Worm (Caenorhabditis elegans): ENCODE data around the gene his-41.

his-41 gene

ce11 chrV:9546860-9547269, 1.5 kb downstream of the his-41 start, which contains the start of gene his-37 (continued):
- TF ChIP-seq hlh-13 (GFP tag; optimal IDR thresholded peaks at IDR 0.05) (no peak), sox-2 (GFP tag; IDR thresholded peaks at IDR 0.05) (no peak), dve-1 (tag; optimal IDR thresholded peaks at IDR 0.05) (peak; percentile 95), pqm-1 (tag; optimal IDR thresholded peaks at IDR 0.05) (peak; percentile 76), K02D7.2 (tag; optimal IDR thresholded peaks at IDR 0.05) (no peak), ceh-18 (tag; optimal IDR thresholded peaks at IDR 0.05) (peak; percentile 96), madf-2 (tag; optimal IDR thresholded peaks at IDR 0.05) (peak; percentile 74), hlh-15 (tag; optimal IDR thresholded peaks at IDR 0.05) (no peak), ceh-19 (GFP tag; optimal IDR thresholded peaks at IDR 0.05) (no peak), unc-3 (GFP tag; conservative IDR thresholded peaks at IDR 0.05) (no peak), unc-3 (tag; optimal IDR thresholded peaks at IDR 0.05) (peak; percentile 65), ceh-45 (GFP tag; IDR thresholded peaks at IDR 0.05) (no peak), ceh-14 (tag; optimal IDR thresholded peaks at IDR 0.05) (peak; percentile 71), ceh-22 (tag; optimal IDR thresholded peaks at IDR 0.05) (no peak), rnt-1 (tag; optimal IDR thresholded peaks at IDR 0.05) (peak; percentile 93), C08G9.2 (tag; optimal IDR thresholded peaks at IDR 0.05) (peak; percentile 44), T23F11.4 (GFP tag; optimal IDR thresholded peaks at IDR 0.05) (peak; percentile 38), ceh-34 (tag; optimal IDR thresholded peaks at IDR 0.05) (peak; percentile 67), ref-2 (tag; optimal IDR thresholded peaks at IDR 0.05) (peak; percentile 85), Y22D7AL.16 (tag; optimal IDR thresholded peaks at IDR 0.05) (no peak), fkh-10 (GFP tag; optimal IDR thresholded peaks at IDR 0.05) (peak; percentile 50), ama-1 (optimal IDR thresholded peaks at IDR 0.05) (no peak), ceh-30 (tag; optimal IDR thresholded peaks at IDR 0.05) (peak; percentile 45), zip-5 (tag; optimal IDR thresholded peaks at IDR 0.05) (no peak), pat-9 (tag; optimal IDR thresholded peaks at IDR 0.05) (no peak), odd-2 (tag; optimal IDR thresholded peaks at IDR 0.05) (no peak), ceh-2 (tag; optimal IDR thresholded peaks at IDR 0.05) (peak; percentile 52), syd-9 (tag; optimal IDR thresholded peaks at IDR 0.05) (peak; percentile 57), nhr-232 (tag; optimal IDR thresholded peaks at IDR 0.05) (no peak), ets-4 (tag; optimal IDR thresholded peaks at IDR 0.05) (peak; percentile 86), hlh-6 (tag; optimal IDR thresholded peaks at IDR 0.05) (no peak), ceh-31 (tag; optimal IDR thresholded peaks at IDR 0.05) (peak; percentile 96), nfya-1 (tag; optimal IDR thresholded peaks at IDR 0.05) (peak; percentile 93), sox-4 (tag; optimal IDR thresholded peaks at IDR 0.05) (no peak), pax-1 (tag; optimal IDR thresholded peaks at IDR 0.05) (peak; percentile 79)

- TF ChIP-seq ceh-31 (tag; optimal IDR thresholded peaks at IDR 0.05) = peak; percentile 43
- no peak for TF ChIP-seq fax-1 (tag; optimal IDR thresholded peaks at IDR 0.05)
Observed at ce11 chrV:9549459-9549858, 4.1 kb downstream of the his-41 start, which contains the start of gene nstp-10. Gene nstp-10, minus strand, starts transcription at chrV:9549836.

ce11 chrV:9550313-9550712, 5.0 kb downstream of the his-41 start, which contains the start of gene ehbp-1:
Gene ehbp-1, plus strand, starts transcription at chrV:9550644.
- TF ChIP-seq unc-42 (tag; optimal IDR thresholded peaks at IDR 0.05) = peak; percentile 88
- TF ChIP-seq madf-2 (tag; optimal IDR thresholded peaks at IDR 0.05) = no peak
- no peak for TF ChIP-seq ceh-34 (tag; optimal IDR thresholded peaks at IDR 0.05)
- peak; percentile 22 for TF ChIP-seq ceh-31 (tag; optimal IDR thresholded peaks at IDR 0.05)
- no peak for TF ChIP-seq nfya-1 (tag; optimal IDR thresholded peaks at IDR 0.05)

ce11 chrV:9556668-9557067, 11.3 kb downstream of the his-41 start:
- TF ChIP-seq ceh-34 (tag; optimal IDR thresholded peaks at IDR 0.05) = no peak
- TF ChIP-seq tbx-2 (tag; optimal IDR thresholded peaks at IDR 0.05) = no peak
- no peak for TF ChIP-seq ceh-18 (tag; optimal IDR thresholded peaks at IDR 0.05)
- TF ChIP-seq unc-55 (GFP tag; optimal IDR thresholded peaks at IDR 0.05) = no peak
- no peak for TF ChIP-seq ceh-24 (tag; optimal IDR thresholded peaks at IDR 0.05)
- TF ChIP-seq gmeb-2 (tag; optimal IDR thresholded peaks at IDR 0.05) = no peak
- TF ChIP-seq ref-2 (tag; optimal IDR thresholded peaks at IDR 0.05) = no peak
- no peak for TF ChIP-seq ceh-19 (GFP tag; optimal IDR thresholded peaks at IDR 0.05)
- no peak for TF ChIP-seq T23F11.4 (GFP tag; optimal IDR thresholded peaks at IDR 0.05)
- no peak for TF ChIP-seq unc-86 (tag; optimal IDR thresholded peaks at IDR 0.05)
- TF ChIP-seq fkh-10 (GFP tag; optimal IDR thresholded peaks at IDR 0.05) = no peak
- no peak for TF ChIP-seq hlh-6 (tag; optimal IDR thresholded peaks at IDR 0.05)
- TF ChIP-seq hlh-30 (tag; optimal IDR thresholded peaks at IDR 0.05; ENCODE audit: insufficient read depth) = no peak
- TF ChIP-seq che-1 (tag; optimal IDR thresholded peaks at IDR 0.05) = no peak
- TF ChIP-seq pha-2 (tag; optimal IDR thresholded peaks at IDR 0.05) = no peak

All from whole organism, late embryonic.